Fruit fly (Drosophila melanogaster) whole organism, pupa: ENCODE results near the gene Edc3.

Experiments used
- CG10348 ChIP-seq: fragments of 200-800 bp; sonication (Bioruptor generic); IDR thresholded peaks from 2 replicates; pipeline ENCODE4 v1.3.6; 2022; ENCODE audit warnings: missing biosample characterization, missing genetic modification characterization
- CG14655 ChIP-seq: fragments of 200-800 bp; sonication (Bioruptor generic); optimal IDR thresholded peaks from 3 replicates; lab custom pipeline; 2017; ENCODE audit warnings: mild to moderate bottlenecking, missing biosample characterization, missing genetic modification reagents, missing genetic modification characterization
- CG8159 ChIP-seq: fragments of 200-800 bp; sonication (Bioruptor generic); optimal IDR thresholded peaks from 3 replicates; lab custom pipeline; 2018; ENCODE audit warnings: missing biosample characterization, mild to moderate bottlenecking, missing genetic modification characterization, moderate library complexity
- EcR ChIP-seq: fragments of 200-800 bp; sonication (Bioruptor generic); optimal IDR thresholded peaks from 3 replicates; lab custom pipeline; 2019; ENCODE audit warnings: missing biosample characterization, missing genetic modification characterization, mild to moderate bottlenecking, moderate library complexity, missing genetic modification reagents
- Pif1A ChIP-seq: fragments of 200-800 bp; sonication (Bioruptor generic); optimal IDR thresholded peaks from 3 replicates; lab custom pipeline; 2016; ENCODE audit warnings: missing biosample characterization, missing genetic modification characterization

- TF ChIP-seq CG14655 (GFP tag; lab: Kevin White, UChicago): peak; percentile 12
- TF ChIP-seq CG8159 (tag; lab: Kevin White, UChicago): no peak
- peak; percentile 24 for TF ChIP-seq Pif1A (GFP tag; lab: Kevin White, UChicago)
- TF ChIP-seq EcR (GFP tag; lab: Kevin White, UChicago): no peak
- no peak for TF ChIP-seq CG10348
Measured at dm6 chr3L:17497969-17498368, 31.7 kb downstream of the Edc3 start.
